Worm (Caenorhabditis elegans): ENCODE data around the gene tbh-1.

Gene tbh-1

DNA sequence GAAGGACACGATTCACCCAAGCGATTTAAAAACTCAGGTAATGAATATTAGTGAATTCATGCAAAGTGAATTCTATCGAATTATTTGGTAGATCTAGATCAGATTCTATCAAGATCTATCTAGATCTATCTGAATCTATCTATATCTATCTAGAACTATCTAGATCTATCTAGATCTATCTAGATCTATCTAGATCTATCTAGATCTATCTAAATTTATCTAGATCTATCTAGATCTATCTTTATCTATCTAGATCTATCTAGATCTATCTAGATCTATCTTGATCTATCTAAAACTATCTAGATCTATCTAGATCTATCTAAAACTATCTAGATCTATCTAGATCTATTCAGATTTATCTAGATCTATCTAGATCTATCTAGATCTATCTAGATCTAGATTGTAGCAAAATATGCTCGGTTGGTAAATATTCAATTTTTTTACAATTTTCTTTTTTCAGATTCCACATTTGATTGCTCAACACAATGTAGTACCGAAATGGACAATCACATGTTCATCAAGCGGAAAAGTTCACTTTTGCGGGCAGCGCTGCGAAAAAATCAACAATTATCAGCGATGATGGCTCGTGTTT is 34.6 kb downstream of the tbh-1 start:
- TF ChIP-seq dao-5 (tag; optimal IDR thresholded peaks at IDR 0.05) (no peak), W03F9.2 (tag; optimal IDR thresholded peaks at IDR 0.05) (no peak)

DNA sequence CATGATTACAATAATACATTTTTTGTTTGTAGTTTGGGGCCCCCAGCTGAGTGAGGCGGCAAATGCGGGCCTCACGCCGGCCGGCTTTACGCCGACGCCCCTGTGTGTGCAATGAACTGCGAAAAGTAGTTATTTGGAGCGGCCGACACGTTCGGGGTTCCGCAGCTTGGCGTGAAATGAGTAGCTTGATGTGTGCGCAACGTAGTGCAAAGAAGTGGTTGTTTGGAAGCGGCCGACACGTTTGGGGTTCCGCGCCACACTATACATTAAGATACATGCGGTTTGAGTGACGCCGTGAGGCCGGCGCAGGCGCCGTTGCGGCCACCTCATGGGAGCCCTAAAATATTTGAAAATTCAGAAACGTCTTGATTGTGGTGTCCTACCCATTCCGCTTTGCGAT is 36.0 kb downstream of the tbh-1 start:
- TF ChIP-seq dao-5 (tag; optimal IDR thresholded peaks at IDR 0.05) (no peak), W03F9.2 (tag; optimal IDR thresholded peaks at IDR 0.05) (no peak), him-1 (tag; optimal IDR thresholded peaks at IDR 0.05) (no peak)

DNA sequence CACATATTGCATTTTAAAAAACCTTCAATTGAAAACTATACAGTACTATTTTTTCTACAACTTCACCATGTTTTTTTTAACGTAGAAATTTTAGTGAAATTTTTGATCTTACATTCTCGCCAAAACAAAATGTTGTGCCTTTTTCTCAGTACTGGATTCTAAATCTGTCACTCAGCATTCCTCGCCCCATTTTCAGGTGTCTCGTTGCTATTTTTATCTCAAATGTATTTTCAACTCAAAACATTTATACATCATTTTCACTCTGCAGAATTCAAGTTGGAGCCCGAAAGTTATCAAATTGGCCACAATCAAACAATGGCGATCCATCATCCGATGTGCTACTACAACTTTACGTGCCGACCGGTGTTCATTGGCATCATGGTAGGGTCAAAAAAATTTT is 38.7 kb downstream of the tbh-1 start, which contains the start of gene sprr-1:
Gene sprr-1, plus strand, starts transcription at position 269 of the 400 bp plus-strand sequence.
- TF ChIP-seq dao-5 (tag; optimal IDR thresholded peaks at IDR 0.05) (no peak), W03F9.2 (tag; optimal IDR thresholded peaks at IDR 0.05) (no peak), him-1 (tag; optimal IDR thresholded peaks at IDR 0.05) (no peak)

DNA sequence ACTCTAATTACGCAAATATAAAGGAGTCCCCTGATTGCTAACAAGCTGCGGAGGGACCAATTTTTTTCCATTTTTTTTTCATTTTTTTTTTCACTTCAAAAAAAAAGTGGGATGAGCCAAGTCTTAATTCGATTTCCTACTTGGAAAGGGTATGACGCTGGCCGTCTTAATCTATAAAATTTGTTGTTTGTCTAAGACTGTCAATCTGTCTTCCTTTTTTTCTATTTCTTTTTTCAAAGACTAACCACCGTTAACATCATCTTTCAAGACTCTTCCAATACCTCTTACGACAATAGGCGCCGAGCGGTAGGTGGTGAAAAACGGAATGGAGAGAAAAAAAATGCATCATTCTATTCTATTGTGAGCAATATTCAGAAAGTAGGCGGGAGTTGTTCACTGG is 39.6 kb downstream of the tbh-1 start:
- TF ChIP-seq dao-5 (tag; optimal IDR thresholded peaks at IDR 0.05), result no peak
- no peak for TF ChIP-seq him-1 (tag; optimal IDR thresholded peaks at IDR 0.05)
- TF ChIP-seq W03F9.2 (tag; optimal IDR thresholded peaks at IDR 0.05), result no peak
